Worm (Caenorhabditis elegans) whole organism, L4/young adult: ENCODE results near the gene B0303.14.

Source experiments
- W03F9.2 ChIP-seq: fragments of 150-350 bp; optimal IDR thresholded peaks from 2 replicates; lab custom pipeline; 2014; ENCODE audit warnings: missing biosample characterization, missing genetic modification characterization
- dao-5 ChIP-seq: sonication (generic microtip); optimal IDR thresholded peaks from 2 replicates; lab custom pipeline; 2016; ENCODE audit warnings: missing genotype, missing genetic modification characterization, moderate library complexity, missing compliant biosample characterization
- him-1 ChIP-seq: sonication (generic microtip); optimal IDR thresholded peaks from 2 replicates; lab custom pipeline; 2016; ENCODE audit warnings: missing genotype, missing genetic modification reagents, missing genetic modification characterization, missing compliant biosample characterization

DNA sequence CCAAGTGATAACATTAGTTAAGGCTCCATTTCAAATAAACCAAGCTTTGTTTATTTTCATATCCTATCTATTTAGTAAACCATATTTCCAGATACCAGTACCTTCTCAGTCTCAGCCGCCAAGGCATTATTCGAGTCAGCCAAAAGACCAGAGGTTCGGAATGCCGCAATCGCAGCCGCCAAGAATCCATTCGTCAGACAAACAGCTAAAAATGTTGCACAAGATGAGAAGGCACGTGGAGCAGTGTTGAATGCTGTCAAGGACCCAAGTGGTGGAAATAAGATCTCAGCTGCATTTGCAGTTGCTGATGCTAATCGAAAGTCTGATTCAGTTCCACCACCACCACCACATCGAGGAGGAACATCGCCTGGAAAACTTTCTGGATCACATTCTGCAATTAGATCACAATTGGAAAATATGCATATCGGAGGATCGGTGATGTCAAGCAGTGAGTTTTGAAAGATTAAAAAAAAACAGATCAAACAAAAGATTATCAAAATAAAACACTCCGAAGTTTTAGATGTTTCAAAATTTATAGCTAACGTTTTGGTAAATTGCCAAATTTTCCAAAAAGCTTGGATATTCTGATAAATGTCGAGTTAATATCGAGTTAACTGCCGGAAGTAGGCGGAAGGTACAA lies 18.6 kb downstream of the B0303.14 start:
- TF ChIP-seq dao-5 (tag; lab: Kevin White, UChicago), result no peak
- TF ChIP-seq W03F9.2 (tag; lab: Kevin White, UChicago), result no peak
- TF ChIP-seq him-1 (tag; lab: Kevin White, UChicago), result no peak
